Worm (Caenorhabditis elegans): ENCODE results near the gene clc-9.

DNA sequence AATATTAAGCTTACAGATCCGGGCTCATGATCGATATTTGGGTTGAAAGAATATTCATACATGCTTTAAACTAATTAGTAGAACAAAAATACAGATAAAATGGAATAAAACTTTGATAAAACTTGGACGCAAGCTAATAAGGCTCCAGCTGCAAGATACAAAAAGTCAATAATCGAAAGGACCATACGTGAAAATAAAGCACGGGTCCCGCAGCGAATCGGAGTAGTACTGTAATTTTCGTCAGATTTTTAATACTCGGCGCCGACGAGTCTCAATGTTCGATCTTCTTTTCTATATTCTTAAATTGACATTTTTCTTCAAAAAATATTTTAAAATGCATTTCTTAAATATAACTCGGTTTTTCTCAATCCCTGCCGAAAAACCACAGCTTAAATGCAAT, 11.9 kb downstream of the clc-9 start, which contains the start of gene spo-11:
- no peak for TF ChIP-seq ztf-4 (tag; optimal IDR thresholded peaks at IDR 0.05)
- TF ChIP-seq ceh-16 (tag; optimal IDR thresholded peaks at IDR 0.05) = no peak
- no peak for TF ChIP-seq mab-5 (tag; optimal IDR thresholded peaks at IDR 0.05)
- no peak for TF ChIP-seq lin-13 (GFP tag; optimal IDR thresholded peaks at IDR 0.05)
